Worm (Caenorhabditis elegans) whole organism, mixed stage, embryonic: ENCODE data around the gene Y57G11C.1142.

Source experiments
- M03D4.4 ChIP-seq: sonication (generic microtip); optimal IDR thresholded peaks from 2 replicates; lab custom pipeline; 2017; ENCODE audit warnings: mild to moderate bottlenecking, missing genetic modification characterization, missing compliant biosample characterization
- bed-3 ChIP-seq: fragments of 200-800 bp; sonication (Bioruptor generic); optimal IDR thresholded peaks from 3 replicates; lab custom pipeline; 2018; ENCODE audit warnings: mild to moderate bottlenecking, missing genetic modification characterization, moderate library complexity, missing compliant biosample characterization
- blmp-1 ChIP-seq: fragments of 150-350 bp; optimal IDR thresholded peaks from 2 replicates; lab custom pipeline; 2014; ENCODE audit warnings: missing biosample characterization, missing genetic modification characterization
- ceh-39 ChIP-seq: fragments of 150-350 bp; optimal IDR thresholded peaks from 2 replicates; lab custom pipeline; 2014; ENCODE audit warnings: missing biosample characterization, missing genetic modification characterization
- ceh-43 ChIP-seq: fragments of 200-800 bp; sonication (Bioruptor generic); optimal IDR thresholded peaks from 2 replicates; lab custom pipeline; 2018; ENCODE audit warnings: mild to moderate bottlenecking, missing genetic modification characterization, moderate library complexity, missing compliant biosample characterization
- ceh-83 ChIP-seq: fragments of 200-800 bp; sonication (Bioruptor generic); optimal IDR thresholded peaks from 2 replicates; lab custom pipeline; 2018; ENCODE audit warnings: mild to moderate bottlenecking, missing genetic modification characterization, missing compliant biosample characterization
- ces-1 ChIP-seq: fragments of 150-350 bp; optimal IDR thresholded peaks from 2 replicates; lab custom pipeline; 2014; ENCODE audit warnings: missing biosample characterization, missing genetic modification reagents, missing genetic modification characterization
- cnd-1 ChIP-seq: fragments of 200-800 bp; sonication (Bioruptor generic); optimal IDR thresholded peaks from 2 replicates; lab custom pipeline; 2018; ENCODE audit warnings: mild to moderate bottlenecking, missing genetic modification characterization, missing compliant biosample characterization
- drap-1 ChIP-seq: fragments of 200-800 bp; sonication (Bioruptor generic); optimal IDR thresholded peaks from 3 replicates; lab custom pipeline; 2018; ENCODE audit warnings: mild to moderate bottlenecking, missing genetic modification characterization, missing compliant biosample characterization
- elt-1 ChIP-seq: sonication (generic microtip); optimal IDR thresholded peaks from 2 replicates; lab custom pipeline; 2017; ENCODE audit warnings: missing genetic modification characterization, mild to moderate bottlenecking, missing compliant biosample characterization, antibody characterized with exemption, moderate library complexity, borderline replicate concordance; ENCODE audit not compliant: insufficient read depth
- elt-3 ChIP-seq: fragments of 150-350 bp; optimal IDR thresholded peaks from 2 replicates; lab custom pipeline; 2014; ENCODE audit warnings: missing biosample characterization, missing genetic modification characterization
- flh-1 ChIP-seq: fragments of 200-800 bp; sonication (Bioruptor generic); optimal IDR thresholded peaks from 2 replicates; lab custom pipeline; 2018; ENCODE audit warnings: mild to moderate bottlenecking, missing genetic modification characterization, moderate library complexity, missing compliant biosample characterization
- ham-2 ChIP-seq: fragments of 200-800 bp; sonication (Bioruptor generic); optimal IDR thresholded peaks from 2 replicates; lab custom pipeline; 2018; ENCODE audit warnings: mild to moderate bottlenecking, missing genetic modification characterization, missing compliant biosample characterization
- hlh-1 ChIP-seq: fragments of 150-350 bp; optimal IDR thresholded peaks from 2 replicates; lab custom pipeline; 2014; ENCODE audit warnings: missing biosample characterization, missing genetic modification reagents, missing genetic modification characterization
- lin-13 ChIP-seq: fragments of 150-350 bp; optimal IDR thresholded peaks from 2 replicates; lab custom pipeline; 2014; ENCODE audit warnings: missing biosample characterization, missing genetic modification characterization
- lin-32 ChIP-seq: fragments of 200-800 bp; sonication (Bioruptor generic); optimal IDR thresholded peaks from 2 replicates; lab custom pipeline; 2018; ENCODE audit warnings: mild to moderate bottlenecking, missing genetic modification characterization, missing compliant biosample characterization
- lsy-2 ChIP-seq: fragments of 150-350 bp; optimal IDR thresholded peaks from 2 replicates; lab custom pipeline; 2014; ENCODE audit warnings: missing biosample characterization, missing genetic modification characterization
- mab-5 ChIP-seq: fragments of 150-350 bp; optimal IDR thresholded peaks from 2 replicates; lab custom pipeline; 2014; ENCODE audit warnings: missing biosample characterization, missing genetic modification characterization
- mep-1 ChIP-seq: fragments of 150-350 bp; optimal IDR thresholded peaks from 2 replicates; lab custom pipeline; 2017; ENCODE audit warnings: missing biosample characterization, missing genetic modification reagents, missing genetic modification characterization, inconsistent platforms
- mls-2 ChIP-seq: sonication (generic microtip); optimal IDR thresholded peaks from 2 replicates; lab custom pipeline; 2016; ENCODE audit warnings: mild to moderate bottlenecking, missing genetic modification characterization, moderate library complexity, missing compliant biosample characterization
- nhr-12 ChIP-seq: fragments of 150-350 bp; optimal IDR thresholded peaks from 2 replicates; lab custom pipeline; 2014; ENCODE audit warnings: missing biosample characterization, missing genetic modification characterization
- nhr-2 ChIP-seq: fragments of 150-350 bp; optimal IDR thresholded peaks from 2 replicates; lab custom pipeline; 2014; ENCODE audit warnings: missing biosample characterization, missing genetic modification characterization
- nhr-237 ChIP-seq: fragments of 150-350 bp; optimal IDR thresholded peaks from 2 replicates; lab custom pipeline; 2014; ENCODE audit warnings: missing biosample characterization, missing genetic modification characterization
- nhr-28 ChIP-seq: fragments of 150-350 bp; optimal IDR thresholded peaks from 2 replicates; lab custom pipeline; 2014; ENCODE audit warnings: missing biosample characterization, missing genetic modification characterization
- nhr-76 ChIP-seq: sonication (generic microtip); optimal IDR thresholded peaks from 2 replicates; lab custom pipeline; 2017; ENCODE audit warnings: missing biosample characterization, missing genetic modification characterization
- pha-4 ChIP-seq: fragments of 150-350 bp; optimal IDR thresholded peaks from 2 replicates; lab custom pipeline; 2018; ENCODE audit warnings: missing biosample characterization, missing genetic modification reagents, missing genetic modification characterization
- sem-2 ChIP-seq: fragments of 200-800 bp; sonication (Bioruptor generic); optimal IDR thresholded peaks from 2 replicates; lab custom pipeline; 2018; ENCODE audit warnings: mild to moderate bottlenecking, missing genetic modification characterization, missing compliant biosample characterization
- snpc-4 ChIP-seq: fragments of 150-350 bp; optimal IDR thresholded peaks from 2 replicates; lab custom pipeline; 2014; ENCODE audit warnings: missing biosample characterization, missing genetic modification characterization
- sptf-1 ChIP-seq: sonication (generic microtip); optimal IDR thresholded peaks from 2 replicates; lab custom pipeline; 2017; ENCODE audit warnings: mild to moderate bottlenecking, missing genetic modification characterization, moderate library complexity, missing compliant biosample characterization
- tbx-8 ChIP-seq: fragments of 200-800 bp; sonication (Bioruptor generic); optimal IDR thresholded peaks from 2 replicates; lab custom pipeline; 2018; ENCODE audit warnings: mild to moderate bottlenecking, missing genetic modification characterization, moderate library complexity, missing compliant biosample characterization
- unc-120 ChIP-seq: sonication (generic microtip); optimal IDR thresholded peaks from 2 replicates; lab custom pipeline; 2017; ENCODE audit warnings: missing genetic modification characterization, missing compliant biosample characterization; ENCODE audit not compliant: poor library complexity, severe bottlenecking
- unc-39 ChIP-seq: fragments of 150-350 bp; optimal IDR thresholded peaks from 2 replicates; lab custom pipeline; 2014; ENCODE audit warnings: missing biosample characterization, missing genetic modification characterization
- unc-62 ChIP-seq: fragments of 150-350 bp; optimal IDR thresholded peaks from 2 replicates; lab custom pipeline; 2014; ENCODE audit warnings: missing biosample characterization, missing genetic modification reagents, missing genetic modification characterization
- zip-8 ChIP-seq: fragments of 150-350 bp; optimal IDR thresholded peaks from 2 replicates; lab custom pipeline; 2014; ENCODE audit warnings: missing biosample characterization, missing genetic modification characterization
- ztf-11 ChIP-seq: fragments of 150-350 bp; optimal IDR thresholded peaks from 2 replicates; lab custom pipeline; 2014; ENCODE audit warnings: missing biosample characterization, missing genetic modification characterization

Y57G11C.1142 gene

ce11 chrIV:14784481-14784880, 17.9 kb upstream of the Y57G11C.1142 start, which contains the start of gene nlp-56:
Gene nlp-56 (minus strand): TSS chrIV:14784737.
- no peak for TF ChIP-seq unc-39
- TF ChIP-seq ces-1, result peak; percentile 37
- no peak for TF ChIP-seq drap-1 (GFP tag; lab: Kevin White, UChicago)
- TF ChIP-seq, all 35 proteins: peak for 1

DNA sequence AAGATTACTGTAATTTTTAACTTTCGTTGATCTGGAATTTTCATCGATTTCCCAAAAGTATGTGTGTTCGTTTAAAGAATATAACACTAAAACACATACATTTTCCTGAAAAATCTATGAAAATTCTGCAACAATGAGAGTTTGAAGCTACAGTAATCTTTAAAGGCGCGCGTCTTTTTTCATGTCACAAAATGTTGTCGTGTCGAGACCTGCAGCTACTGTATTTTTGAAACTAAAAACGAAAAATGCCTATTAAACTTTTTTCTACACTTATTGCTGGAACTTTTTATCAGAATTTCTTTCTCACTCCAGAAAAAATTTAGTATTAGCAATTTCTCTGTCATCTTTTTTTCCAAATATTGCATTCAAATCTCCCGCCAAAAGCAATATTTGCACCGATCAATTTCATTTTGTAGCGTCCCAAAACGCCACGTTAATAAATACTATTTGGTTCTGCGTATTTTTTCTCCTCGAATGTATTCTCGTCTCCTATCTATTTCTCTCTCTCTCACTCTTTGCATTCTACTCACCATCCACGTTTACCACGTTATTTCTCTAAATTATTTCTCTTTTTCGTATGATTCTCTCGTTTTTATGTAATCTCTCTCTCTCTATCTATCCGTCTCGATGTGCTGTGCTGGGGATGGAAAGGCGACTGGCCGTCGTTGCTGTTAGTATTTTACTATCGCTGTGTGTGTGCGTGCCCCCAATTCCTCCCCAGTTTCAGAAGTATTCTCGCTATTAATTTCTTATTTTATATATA, 15.9 kb upstream of the Y57G11C.1142 start, which contains the start of gene melo-1:
Gene melo-1 (plus strand): TSS at position 658 of the 763 bp plus-strand sequence.
- peak; percentile 83 for TF ChIP-seq ces-1
- no peak for TF ChIP-seq unc-62 (GFP tag; lab: Kevin White, UChicago)
- no peak for TF ChIP-seq sptf-1 (tag; lab: Kevin White, UChicago)
- peak; percentile 16 for TF ChIP-seq unc-120 (tag; lab: Kevin White, UChicago)
- no peak for TF ChIP-seq zip-8 (tag; lab: Kevin White, UChicago)
- TF ChIP-seq pha-4 (tag; lab: Kevin White, UChicago), result peak; percentile 38
- TF ChIP-seq elt-3 (tag; lab: Kevin White, UChicago), result no peak
- TF ChIP-seq unc-39, result no peak
- TF ChIP-seq M03D4.4 (tag; lab: Kevin White, UChicago), result peak; percentile 11

ce11 chrIV:14790579-14790978, 11.8 kb upstream of the Y57G11C.1142 start:
- TF ChIP-seq ces-1, result peak; percentile 16
- TF ChIP-seq M03D4.4 (tag; lab: Kevin White, UChicago), result no peak
- no peak for TF ChIP-seq sem-2 (GFP tag; lab: Kevin White, UChicago)
- TF ChIP-seq nhr-12 (tag; lab: Kevin White, UChicago), result no peak
- TF ChIP-seq, all 35 proteins: peak for 1

ce11 chrIV:14792602-14793232, 9.7 kb upstream of the Y57G11C.1142 start, which contains the start of gene gdi-1:
Gene gdi-1 (minus strand): TSS chrIV:14792887.
- TF ChIP-seq ceh-83 (GFP tag; lab: Kevin White, UChicago) (no peak), lin-13 (tag; lab: Kevin White, UChicago) (no peak), mab-5 (tag; lab: Kevin White, UChicago) (no peak), ceh-39 (no peak), drap-1 (GFP tag; lab: Kevin White, UChicago) (no peak), flh-1 (GFP tag; lab: Kevin White, UChicago) (no peak)

DNA sequence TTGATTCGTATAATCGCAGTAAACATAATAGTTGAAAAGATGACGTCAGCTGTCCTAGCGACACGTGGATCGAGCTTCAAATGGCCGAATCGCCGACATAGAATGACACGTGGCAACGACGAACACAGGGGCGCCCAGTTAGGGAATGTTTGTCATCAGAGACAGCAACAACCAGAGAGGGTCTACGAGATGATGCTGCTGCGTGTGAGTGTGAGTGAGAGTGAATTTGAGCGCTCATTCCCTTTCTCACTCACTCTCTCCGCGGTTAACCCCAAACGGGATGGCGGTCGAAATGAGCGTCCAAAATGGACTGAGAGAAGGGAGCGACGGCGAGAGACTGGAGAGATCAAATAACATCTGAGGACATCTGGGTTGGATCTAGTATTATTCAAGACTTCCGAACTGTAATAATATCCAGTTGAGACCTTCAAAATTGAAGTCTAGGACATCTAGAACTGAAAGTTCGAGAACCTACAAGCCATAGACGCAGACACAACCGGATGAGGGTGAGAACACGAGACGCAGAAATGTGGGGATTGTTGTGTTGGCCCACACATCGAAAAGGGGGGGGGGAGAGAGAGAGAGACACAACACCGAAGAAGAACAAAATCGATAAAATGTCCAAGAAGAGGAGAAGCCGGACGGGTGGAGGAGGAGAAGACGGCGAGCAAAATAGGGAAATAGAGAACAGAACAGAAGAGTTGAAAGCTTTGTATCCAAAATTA, 8.4 kb upstream of the Y57G11C.1142 start:
- TF ChIP-seq tbx-8 (GFP tag; lab: Kevin White, UChicago) (no peak), ztf-11 (tag; lab: Kevin White, UChicago) (peak; percentile 14), nhr-28 (tag; lab: Kevin White, UChicago) (no peak), sem-2 (GFP tag; lab: Kevin White, UChicago) (no peak), nhr-2 (tag; lab: Kevin White, UChicago) (no peak), flh-1 (GFP tag; lab: Kevin White, UChicago) (no peak), unc-120 (tag; lab: Kevin White, UChicago) (peak; percentile 43), ceh-43 (GFP tag; lab: Kevin White, UChicago) (peak; percentile 14), lsy-2 (tag; lab: Kevin White, UChicago) (peak; percentile 41), ceh-83 (GFP tag; lab: Kevin White, UChicago) (no peak), nhr-237 (tag; lab: Kevin White, UChicago) (peak; percentile 1), ceh-39 (peak; percentile 75), mep-1 (tag; lab: Kevin White, UChicago) (peak; percentile 6), lin-32 (GFP tag; lab: Kevin White, UChicago) (no peak), ces-1 (peak; percentile 51), zip-8 (tag; lab: Kevin White, UChicago) (no peak), bed-3 (GFP tag; lab: Kevin White, UChicago) (no peak), unc-62 (GFP tag; lab: Kevin White, UChicago) (no peak), nhr-76 (tag; lab: Kevin White, UChicago) (no peak), lin-13 (tag; lab: Kevin White, UChicago) (peak; percentile 13), unc-39 (no peak), ham-2 (peak; percentile 48), nhr-12 (tag; lab: Kevin White, UChicago) (no peak), sptf-1 (tag; lab: Kevin White, UChicago) (peak; percentile 32), blmp-1 (tag; lab: Kevin White, UChicago) (peak; percentile 94), M03D4.4 (tag; lab: Kevin White, UChicago) (no peak), drap-1 (GFP tag; lab: Kevin White, UChicago) (no peak), snpc-4 (tag; lab: Kevin White, UChicago) (no peak), mls-2 (tag; lab: Kevin White, UChicago) (peak; percentile 44), pha-4 (tag; lab: Kevin White, UChicago) (no peak), hlh-1 (no peak), cnd-1 (tag; lab: Kevin White, UChicago) (no peak), elt-3 (tag; lab: Kevin White, UChicago) (no peak), elt-1 (tag; lab: Kevin White, UChicago) (no peak), mab-5 (tag; lab: Kevin White, UChicago) (no peak)
